Worm (Caenorhabditis elegans): ENCODE data around the gene Y54G2A.32.
"Not testable (repeated sequence)": the region's sequence is repeated elsewhere in the genome, so short reads cannot be mapped to it uniquely, and the experiment has no call there.

Gene Y54G2A.32

ce11 chrIV:2775992-2776630, 27.6 kb upstream of the Y54G2A.32 start (continued):
- TF ChIP-seq lin-39 (tag; optimal IDR thresholded peaks at IDR 0.05) (peak; percentile 9), unc-98 (GFP tag; IDR thresholded peaks at IDR 0.05) (no peak), hpl-2 (GFP tag; optimal IDR thresholded peaks at IDR 0.05) (no peak), nhr-85 (tag) (no peak), nhr-11 (tag; optimal IDR thresholded peaks at IDR 0.05) (no peak), jun-1 (tag; optimal IDR thresholded peaks at IDR 0.05) (no peak), efl-1 (optimal IDR thresholded peaks at IDR 0.05) (peak; percentile 47 to 53), efl-1 (GFP tag; optimal IDR thresholded peaks at IDR 0.05 in 1 of 2) (peak; percentile 27 to 92), blmp-1 (tag; optimal IDR thresholded peaks at IDR 0.05) (no peak), dpl-1 (GFP tag; optimal IDR thresholded peaks at IDR 0.05) (peak in 2 of 3 experiments; percentile 17 to 26), nhr-47 (tag; optimal IDR thresholded peaks at IDR 0.05) (peak; percentile 64), F16B12.6 (tag; optimal IDR thresholded peaks at IDR 0.05) (no peak), hlh-17 (GFP tag; optimal IDR thresholded peaks at IDR 0.05; ENCODE audit: borderline replicate concordance) (no peak), ceh-90 (tag; optimal IDR thresholded peaks at IDR 0.05) (no peak), snpc-4 (tag; optimal IDR thresholded peaks at IDR 0.05) (no peak), zag-1 (tag; optimal IDR thresholded peaks at IDR 0.05) (no peak), C34B4.2 (tag; optimal IDR thresholded peaks at IDR 0.05) (no peak), fkh-8 (tag; optimal IDR thresholded peaks at IDR 0.05) (peak; percentile 23), alr-1 (tag; optimal IDR thresholded peaks at IDR 0.05; ENCODE audit: borderline replicate concordance) (no peak), tbx-2 (tag; optimal IDR thresholded peaks at IDR 0.05) (peak; percentile 56), nhr-20 (tag; optimal IDR thresholded peaks at IDR 0.05) (peak; percentile 51), C16A3.4 (tag; optimal IDR thresholded peaks at IDR 0.05) (no peak), egl-13 (tag; optimal IDR thresholded peaks at IDR 0.05) (peak; percentile 19), nhr-19 (GFP tag; conservative IDR thresholded peaks at IDR 0.05) (peak; percentile 47), unc-30 (tag; optimal IDR thresholded peaks at IDR 0.05) (no peak), nhr-77 (tag; optimal IDR thresholded peaks at IDR 0.05) (no peak), ceh-8 (GFP tag; optimal IDR thresholded peaks at IDR 0.05) (no peak), hlh-4 (tag; optimal IDR thresholded peaks at IDR 0.05) (no peak), ztf-4 (tag; optimal IDR thresholded peaks at IDR 0.05) (no peak), xbp-1 (tag; optimal IDR thresholded peaks at IDR 0.05) (peak; percentile 65), unc-86 (tag; optimal IDR thresholded peaks at IDR 0.05) (peak; percentile 27), tlp-1 (tag; optimal IDR thresholded peaks at IDR 0.05) (no peak), unc-130 (tag; optimal IDR thresholded peaks at IDR 0.05) (no peak), ets-5 (GFP tag; IDR thresholded peaks at IDR 0.05) (no peak), unc-62 (GFP tag; optimal IDR thresholded peaks at IDR 0.05) (no peak), ama-1 (optimal IDR thresholded peaks at IDR 0.05) (peak; percentile 31), sox-4 (tag; optimal IDR thresholded peaks at IDR 0.05) (no peak), lin-15B (tag; optimal IDR thresholded peaks at IDR 0.05) (no peak)

- TF ChIP-seq nhr-85 (tag) (peak; percentile 56), sox-4 (tag; optimal IDR thresholded peaks at IDR 0.05) (no peak)
These were observed 27.0 kb upstream of the Y54G2A.32 start for ce11 chrIV:2776733-2777132.

ce11 chrIV:2777841-2778240, 25.9 kb upstream of the Y54G2A.32 start, which contains the start of gene Y54G2A.72:
Y54G2A.72 (plus strand) TSS chrIV:2778141.
- TF ChIP-seq elt-3 (tag; optimal IDR thresholded peaks at IDR 0.05); ztf-4 (tag; optimal IDR thresholded peaks at IDR 0.05); hpl-2 (GFP tag; optimal IDR thresholded peaks at IDR 0.05): not testable (repeated sequence)
